Worm (Caenorhabditis elegans): Measurements from ENCODE around the gene nmur-1.

- TF ChIP-seq W03F9.2 (tag; optimal IDR thresholded peaks at IDR 0.05), result no peak
- TF ChIP-seq him-1 (tag; optimal IDR thresholded peaks at IDR 0.05), result no peak
Observed at ce11 chrX:8997450-8998075, 16.8 kb downstream of the nmur-1 start, which contains the start of gene C24A3.2.

Measured in whole organism, L4/young adult.